Worm (Caenorhabditis elegans): ENCODE data around the gene fem-3.

DNA sequence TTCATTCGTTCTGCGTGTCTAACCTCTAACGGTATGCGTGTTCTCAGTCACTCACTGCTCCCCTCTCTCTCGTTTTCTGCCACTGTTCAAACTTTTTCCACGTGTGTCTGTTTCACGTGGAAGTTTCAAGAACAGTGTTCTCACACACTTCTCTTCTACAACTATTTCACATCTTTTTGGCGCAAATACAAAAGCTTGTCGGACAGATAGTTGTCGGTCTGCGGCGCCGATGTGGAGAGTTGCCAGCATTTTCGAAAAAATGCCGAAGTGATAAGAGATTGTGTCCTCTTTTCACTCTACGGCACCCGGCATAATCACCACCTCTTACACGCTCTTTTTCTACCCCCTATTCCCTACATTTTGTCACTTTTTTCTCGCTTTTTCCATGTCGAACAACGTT lies 13.6 kb downstream of the fem-3 start:
- TF ChIP-seq ama-1 (optimal IDR thresholded peaks at IDR 0.05) (no peak), scrt-1 (GFP tag; IDR thresholded peaks at IDR 0.05) (no peak), ceh-36 (tag; optimal IDR thresholded peaks at IDR 0.05) (no peak)
